Fruit fly (Drosophila melanogaster): ENCODE data around the gene acj6.

acj6 gene

DNA sequence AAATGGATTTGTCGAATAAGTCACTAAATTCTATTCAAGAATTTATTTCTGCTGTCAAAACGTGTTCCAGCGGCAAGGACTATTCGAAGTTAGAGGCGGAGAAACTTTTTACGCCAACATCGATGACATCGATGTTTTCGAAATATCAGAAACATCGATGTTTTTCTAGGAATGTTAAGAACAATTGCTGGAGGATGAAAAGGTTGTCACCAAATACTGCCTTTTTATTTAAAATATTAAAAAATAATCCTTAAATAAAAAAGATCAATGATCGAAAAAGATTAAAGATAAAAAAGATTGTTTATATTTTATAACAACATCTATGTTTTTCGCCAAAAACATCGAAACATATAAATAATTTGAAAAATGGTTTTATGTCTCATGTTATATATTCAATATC lies 36.8 kb downstream of the acj6 start, which contains the start of gene CG9123:
TSS of gene CG9123 (minus strand) at position 101 of the 400 bp plus-strand sequence.
- TF ChIP-seq noc (tag; optimal IDR thresholded peaks at IDR 0.05) = no peak

DNA sequence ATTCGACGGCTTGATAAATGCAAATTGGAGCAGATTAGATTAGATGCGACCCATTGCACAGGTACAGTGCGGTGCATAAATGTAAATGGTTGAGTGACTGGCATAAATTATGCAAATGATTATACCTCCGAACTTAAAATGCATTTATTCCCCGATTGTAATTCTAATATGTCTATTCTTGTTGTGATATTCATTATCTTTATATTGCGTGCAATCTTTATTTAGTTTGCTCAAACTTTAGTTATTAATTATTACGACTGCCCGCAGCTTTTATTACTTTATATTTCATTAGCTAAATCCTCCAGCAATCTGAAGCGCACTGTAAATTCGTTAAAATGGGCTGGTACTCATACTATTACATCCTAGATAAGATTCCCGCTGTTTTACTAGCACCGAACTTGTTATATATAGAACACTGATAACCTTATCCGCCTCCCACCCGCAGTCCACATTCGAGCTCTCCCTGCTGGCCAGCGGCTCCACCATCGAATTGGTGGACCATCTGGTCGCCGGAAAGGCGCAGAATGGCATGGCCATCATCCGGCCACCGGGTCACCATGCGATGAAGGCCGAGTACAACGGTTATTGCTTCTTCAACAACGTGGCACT lies 42.9 kb downstream of the acj6 start:
- peak; percentile 92 for TF ChIP-seq noc (tag; optimal IDR thresholded peaks at IDR 0.05)

DNA sequence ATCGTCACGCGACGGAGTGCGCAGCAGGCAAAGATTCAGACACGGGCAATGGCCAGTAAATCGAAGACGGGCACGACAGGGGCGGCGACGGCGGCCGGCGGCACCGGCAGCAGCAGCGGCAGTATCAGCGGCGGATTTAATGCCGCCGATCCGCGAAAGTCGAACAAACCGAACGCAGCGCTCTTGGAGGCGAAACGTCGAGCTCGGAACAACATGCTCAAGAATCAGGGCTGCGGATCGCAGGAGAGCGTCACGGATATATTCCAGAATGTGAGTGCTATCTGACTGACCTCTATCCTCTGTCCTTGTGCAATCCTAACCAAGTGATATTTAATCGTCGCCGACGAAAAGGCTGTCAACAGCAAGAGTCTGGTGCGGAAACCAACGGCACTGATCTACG lies 43.9 kb downstream of the acj6 start:
- no peak for TF ChIP-seq noc (tag; optimal IDR thresholded peaks at IDR 0.05)

DNA sequence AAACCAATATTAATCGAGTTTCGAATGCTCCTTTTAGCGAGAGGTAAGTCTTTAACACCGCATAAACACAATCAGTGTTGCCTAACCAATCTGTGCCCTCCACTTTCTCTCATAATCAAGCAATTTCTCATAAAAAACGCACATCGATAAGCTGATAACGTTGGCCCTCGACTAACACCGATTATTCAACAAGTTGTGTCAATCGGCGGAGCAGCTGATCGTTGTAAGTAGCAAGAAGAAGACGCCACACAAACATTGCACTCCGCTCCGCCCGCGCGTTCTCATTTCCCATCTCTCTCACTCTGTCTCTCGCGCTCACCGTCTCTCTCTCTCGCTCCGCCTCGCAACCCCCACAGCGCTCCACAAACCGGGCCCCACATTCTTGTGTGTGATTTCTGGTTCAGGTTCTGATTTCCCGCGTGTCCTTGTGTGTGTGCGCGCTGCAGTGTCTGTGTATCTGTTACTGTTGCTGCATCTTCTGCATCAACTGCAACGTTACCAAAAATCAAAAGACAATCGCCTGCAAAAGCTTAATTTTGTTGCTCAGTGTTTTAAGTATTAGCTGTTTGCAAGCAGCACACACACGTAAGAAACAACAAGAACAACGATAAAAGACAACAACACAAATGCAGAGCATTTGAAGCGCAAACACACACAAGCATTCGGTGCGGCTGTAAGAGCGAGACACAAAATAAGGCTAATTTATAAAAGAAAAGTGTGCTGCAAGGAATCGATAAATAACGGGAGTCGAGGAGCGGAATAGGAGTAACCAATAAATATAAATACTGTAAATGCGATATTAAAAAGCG lies 45.6 kb downstream of the acj6 start, which contains the start of the genes CG9114 and HDAC6:
TSS of gene CG9114 (minus strand) at position 89 of the 809 bp plus-strand sequence.
TSS of gene HDAC6 (plus strand) at position 245 of the 809 bp plus-strand sequence.
- peak; percentile 15 for TF ChIP-seq noc (tag; optimal IDR thresholded peaks at IDR 0.05)

DNA sequence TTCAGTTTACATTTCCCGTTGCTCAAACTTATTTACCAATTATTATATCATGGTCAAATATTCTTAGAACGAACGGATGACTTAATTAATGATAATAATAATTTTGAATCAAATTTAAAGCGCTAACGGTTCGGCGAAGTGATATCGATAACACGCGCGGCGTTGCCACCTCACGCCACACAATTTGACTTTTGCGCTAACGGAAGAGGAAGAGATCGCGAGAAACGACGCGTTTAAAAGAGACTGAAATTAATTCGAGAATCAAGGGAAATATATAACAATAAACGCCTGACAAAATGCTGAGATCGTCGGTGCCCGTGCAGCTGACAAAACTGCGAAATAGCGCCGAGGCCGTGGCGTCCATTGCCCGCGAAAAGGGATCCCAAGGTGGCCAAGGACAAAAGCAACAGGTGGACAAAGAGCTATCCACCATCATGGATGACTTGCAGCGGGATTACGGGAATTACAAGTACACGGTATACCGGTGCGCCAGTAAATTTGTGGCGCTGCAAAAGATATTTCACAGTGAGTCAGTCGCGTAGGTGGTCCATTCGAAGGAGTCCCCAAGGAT lies 50.6 kb downstream of the acj6 start, which contains the start of gene dah:
TSS of gene dah (plus strand) at position 195 of the 571 bp plus-strand sequence.
- TF ChIP-seq noc (tag; optimal IDR thresholded peaks at IDR 0.05) = no peak

DNA sequence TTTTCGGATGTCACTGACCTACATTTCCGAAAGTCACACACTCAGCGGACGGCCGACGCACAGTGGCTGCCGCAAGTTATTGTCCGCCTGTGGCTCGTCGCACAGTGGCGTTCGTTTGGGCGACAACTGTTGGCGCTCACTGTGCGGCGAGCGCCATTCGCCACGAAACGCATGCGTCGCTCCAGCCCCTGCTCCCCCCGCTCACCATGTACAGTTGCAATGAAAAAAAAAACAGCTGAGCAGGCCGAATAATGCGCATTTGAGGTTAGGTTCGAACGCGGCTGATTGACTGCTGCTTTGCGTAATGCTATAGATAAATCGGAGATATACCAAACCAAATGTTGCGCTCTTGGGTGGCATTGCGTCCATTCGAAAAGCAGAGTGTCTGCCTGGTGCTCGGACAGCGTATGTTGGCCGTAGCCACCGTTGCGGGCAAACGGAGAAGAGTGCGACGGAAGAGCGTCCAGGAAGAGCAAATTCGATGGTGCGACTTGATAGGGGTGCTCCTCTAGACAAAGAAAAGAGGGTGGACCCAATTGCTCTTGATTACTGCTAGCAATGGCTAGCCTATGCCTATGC lies 55.5 kb downstream of the acj6 start:
- TF ChIP-seq noc (tag; optimal IDR thresholded peaks at IDR 0.05) = peak; percentile 66

DNA sequence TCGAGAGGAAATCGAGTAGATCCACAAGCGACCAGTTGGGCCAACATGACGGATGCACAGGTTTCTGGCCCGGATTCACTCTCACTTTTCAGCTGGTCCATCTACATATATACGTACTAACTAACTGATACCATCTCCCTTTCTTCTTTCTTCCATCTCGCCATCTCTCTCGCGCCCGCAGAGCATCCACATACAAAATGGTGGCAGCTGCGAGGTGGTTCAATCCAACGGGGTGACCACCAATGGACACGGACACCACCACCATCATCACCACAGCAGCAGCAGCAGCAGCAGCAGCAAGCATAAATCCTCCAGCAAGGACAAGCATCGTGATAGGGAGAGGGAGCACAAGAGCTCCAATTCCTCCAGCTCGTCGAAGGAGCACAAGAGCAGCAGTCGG lies 57.9 kb downstream of the acj6 start:
- no peak for TF ChIP-seq noc (tag; optimal IDR thresholded peaks at IDR 0.05)

DNA sequence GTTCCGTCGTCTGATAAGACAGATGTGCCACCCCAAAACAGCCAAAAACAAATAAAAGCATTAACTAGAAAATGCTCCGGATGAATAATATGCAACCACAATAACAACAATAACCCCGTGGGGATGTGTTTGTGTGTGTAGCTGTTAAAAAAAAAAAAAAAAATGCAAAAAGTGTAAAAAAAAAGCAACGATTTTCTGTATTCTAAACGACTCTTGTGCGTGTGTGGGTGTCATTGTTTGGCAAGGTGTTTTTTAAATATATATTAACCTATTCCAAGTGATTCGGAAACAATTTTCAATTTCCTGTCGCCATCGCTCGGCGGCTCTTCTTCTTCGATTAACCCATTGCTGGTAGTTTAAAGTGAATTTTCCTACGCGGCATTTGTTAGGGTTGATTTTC lies 58.3 kb downstream of the acj6 start:
- TF ChIP-seq noc (tag; optimal IDR thresholded peaks at IDR 0.05) = no peak

DNA sequence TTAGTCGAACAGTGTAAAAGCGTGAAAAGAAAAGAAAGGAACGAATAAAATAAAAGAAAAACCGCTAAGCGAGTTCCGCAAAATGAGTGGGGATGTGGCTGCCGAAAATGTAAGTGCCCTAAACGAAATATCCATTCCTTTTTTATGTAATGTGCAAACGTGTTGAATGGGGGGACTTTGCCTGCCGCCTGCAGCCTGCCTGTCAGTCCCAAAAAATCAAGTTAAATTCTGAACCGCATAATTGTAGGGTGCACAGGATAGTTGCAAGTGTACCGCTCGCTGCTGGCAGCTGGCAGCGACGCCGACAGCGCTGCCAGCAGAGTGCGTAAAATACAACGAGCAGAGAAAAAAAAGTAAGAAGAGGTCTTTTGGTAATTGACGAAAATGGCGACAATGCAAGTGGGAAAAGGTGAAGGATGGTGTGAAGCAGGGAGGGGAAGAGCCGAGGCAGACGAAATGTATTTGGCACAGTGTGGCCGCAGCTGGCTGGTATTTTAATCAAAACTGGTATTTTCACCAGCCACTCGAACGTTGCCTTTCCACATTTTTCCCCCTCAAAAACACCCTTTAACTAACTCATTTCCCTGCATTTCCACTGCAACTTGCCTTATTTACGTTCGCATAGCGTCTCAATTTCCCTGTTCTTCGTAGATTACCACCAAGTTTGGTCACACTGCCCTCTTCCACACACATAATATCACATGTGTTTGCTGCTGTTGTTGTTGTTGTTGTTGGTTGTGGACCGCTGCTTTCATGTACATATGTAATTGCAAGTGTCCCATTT lies 59.0 kb downstream of the acj6 start:
- peak; percentile 25 for TF ChIP-seq noc (tag; optimal IDR thresholded peaks at IDR 0.05)

DNA sequence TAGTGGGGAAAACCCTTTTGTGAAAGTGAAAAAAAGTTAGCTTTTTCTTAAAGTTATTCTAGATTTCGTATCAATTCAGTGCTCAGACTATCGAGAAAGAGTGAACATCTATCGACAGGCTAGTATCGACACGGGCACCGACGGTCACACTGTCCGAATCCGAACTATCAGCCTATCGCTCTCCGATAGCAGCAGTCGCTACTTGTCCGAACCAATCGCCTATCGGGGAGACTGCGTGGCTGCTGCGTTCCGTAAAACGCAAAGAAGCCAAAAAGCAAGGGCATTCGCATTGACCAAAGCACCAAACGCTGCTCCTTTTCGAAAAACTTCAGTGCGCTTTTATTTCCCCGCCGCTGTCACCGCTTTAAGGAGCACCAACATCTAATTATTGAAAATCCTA lies 59.6 kb downstream of the acj6 start, which contains the start of gene Top1:
TSS of gene Top1 (plus strand) at position 190 of the 400 bp plus-strand sequence.
- peak; percentile 9 for TF ChIP-seq noc (tag; optimal IDR thresholded peaks at IDR 0.05)

DNA sequence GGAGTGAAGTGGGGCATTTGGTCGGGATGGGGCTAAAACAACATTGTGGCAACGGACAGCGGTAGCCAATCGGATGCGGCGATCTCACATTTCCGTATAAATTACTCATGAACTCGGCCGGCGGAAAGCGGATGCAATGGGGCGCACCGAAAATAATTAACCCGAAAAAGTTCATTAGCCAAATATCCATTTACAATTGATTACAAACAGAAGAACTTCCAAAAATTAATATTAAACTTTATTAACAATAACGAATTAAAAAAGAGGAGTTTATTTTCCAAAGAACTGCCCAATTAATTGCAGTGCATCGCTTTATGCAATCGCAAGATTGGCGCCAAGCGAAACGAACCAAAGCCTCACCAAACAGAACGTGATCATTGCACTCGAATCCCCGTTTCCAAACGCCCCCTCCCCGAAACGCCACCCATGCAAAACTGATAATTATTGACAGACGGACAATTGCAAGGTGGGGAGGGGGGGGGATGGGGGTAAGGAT lies 65.0 kb downstream of the acj6 start:
- no peak for TF ChIP-seq noc (tag; optimal IDR thresholded peaks at IDR 0.05)

DNA sequence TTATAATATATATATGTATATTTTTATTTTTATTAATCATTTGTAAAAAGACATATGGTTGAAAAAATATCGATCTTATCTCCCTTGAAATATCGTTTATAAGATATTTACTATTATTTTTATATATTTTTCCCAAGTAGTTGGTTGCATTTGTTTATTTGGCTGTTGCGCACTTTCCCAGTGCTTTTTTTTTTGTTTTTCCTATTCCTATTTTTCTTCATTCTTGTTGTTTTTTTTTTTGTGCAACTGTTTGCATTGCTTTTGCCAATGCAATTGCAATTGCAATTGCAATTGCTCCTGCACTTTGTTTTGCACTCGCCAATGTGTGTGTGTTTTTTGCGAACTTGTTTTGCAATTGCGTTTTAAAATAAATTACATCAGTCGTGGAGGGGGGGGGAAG lies 65.5 kb downstream of the acj6 start:
- TF ChIP-seq noc (tag; optimal IDR thresholded peaks at IDR 0.05) = no peak

DNA sequence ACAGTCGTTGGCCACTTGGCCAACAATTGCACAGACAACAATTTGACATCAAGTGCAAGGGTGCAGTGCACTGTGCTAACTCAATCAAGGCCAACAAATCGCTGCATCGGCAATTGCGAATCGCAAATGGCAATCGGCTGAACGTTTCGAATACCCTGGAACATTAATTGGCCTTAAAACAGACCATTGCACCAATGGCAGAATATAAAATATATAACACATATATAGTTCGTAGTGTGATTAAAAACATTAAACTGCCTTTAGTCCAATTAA lies 66.0 kb downstream of the acj6 start:
- no peak for TF ChIP-seq noc (tag; optimal IDR thresholded peaks at IDR 0.05)

DNA sequence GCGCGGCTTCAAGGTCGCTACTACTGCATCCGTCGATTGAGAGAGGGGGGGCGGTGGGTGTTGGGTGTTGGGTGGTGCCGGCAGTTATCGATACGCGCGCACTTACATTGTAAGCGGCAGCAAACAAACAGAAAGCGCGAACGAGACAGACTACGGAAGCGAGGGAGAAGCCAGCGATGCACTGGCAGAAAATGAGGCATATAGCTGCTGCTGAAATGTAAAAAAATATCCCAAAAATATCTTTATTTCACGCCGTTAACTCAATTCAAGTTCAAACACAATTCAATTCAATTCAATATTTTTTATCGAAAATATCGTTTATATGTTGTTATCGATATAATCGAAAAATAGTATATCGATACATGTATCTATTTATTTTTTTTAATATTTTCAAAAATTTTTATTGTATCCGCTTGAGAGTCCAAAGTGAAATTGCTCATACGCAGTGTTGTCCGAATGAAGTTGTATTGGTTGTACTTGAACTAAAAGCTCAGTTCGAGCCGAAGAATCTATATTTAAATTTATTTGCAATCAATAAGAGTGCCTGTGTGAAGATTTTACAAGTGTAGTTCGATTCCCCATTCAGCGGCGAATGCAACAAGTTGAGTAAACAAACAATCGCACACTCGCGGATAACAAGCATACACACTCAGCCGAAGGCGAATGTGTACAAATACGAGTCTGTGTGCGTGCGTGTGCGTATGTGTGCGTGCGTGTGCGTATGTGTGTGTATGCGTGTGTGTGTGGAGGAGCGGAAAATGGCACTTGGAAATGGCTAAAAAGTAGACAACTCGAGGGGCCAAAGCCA lies 66.6 kb downstream of the acj6 start:
- TF ChIP-seq noc (tag; optimal IDR thresholded peaks at IDR 0.05) = no peak

DNA sequence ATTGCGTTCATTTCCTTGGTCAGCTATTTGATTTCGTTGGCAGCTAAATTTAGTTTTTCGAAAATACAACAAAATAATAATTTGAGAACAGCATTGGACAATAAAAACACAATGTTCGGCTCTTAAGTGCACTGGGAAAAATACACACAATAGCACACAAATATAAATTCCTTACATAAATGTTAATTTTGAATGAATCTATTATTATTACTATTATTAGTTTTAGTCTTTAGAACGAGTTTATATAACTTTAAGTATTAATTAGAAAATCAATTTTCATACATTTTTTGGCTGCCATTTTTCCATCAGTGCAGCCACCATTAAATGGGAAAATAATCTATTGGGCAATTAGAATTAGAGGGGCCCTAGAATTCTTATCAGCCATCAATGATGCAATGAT lies 68.9 kb downstream of the acj6 start:
- no peak for TF ChIP-seq noc (tag; optimal IDR thresholded peaks at IDR 0.05)

All from whole organism, larva.